Worm (Caenorhabditis elegans) whole organism, L4 larva: ENCODE results near the gene Y57G11C.1142.

Experiments used
- F10B5.3 ChIP-seq: sonication (generic microtip); optimal IDR thresholded peaks from 2 replicates; lab custom pipeline; 2016; ENCODE audit warnings: mild to moderate bottlenecking, missing genetic modification characterization, missing compliant biosample characterization
- R02D3.7 ChIP-seq: fragments of 150-350 bp; sonication (generic microtip); optimal IDR thresholded peaks from 3 replicates; lab custom pipeline; 2014; ENCODE audit warnings: missing biosample characterization, missing genetic modification characterization
- Y105C5A.15 ChIP-seq: fragments of 200-800 bp; sonication (Bioruptor generic); IDR thresholded peaks from 2 replicates; pipeline ENCODE4 v1.3.6; 2022; ENCODE audit warnings: missing genetic modification characterization, missing compliant biosample characterization
- Y48G9A.11 ChIP-seq: fragments of 200-800 bp; sonication (Bioruptor generic); IDR thresholded peaks from 2 replicates; pipeline ENCODE4 v1.3.6; 2022; ENCODE audit warnings: missing genetic modification reagents, missing genetic modification characterization, missing compliant biosample characterization
- aha-1 ChIP-seq: fragments of 150-350 bp; peaks from one replicate; lab custom pipeline; 2014; ENCODE audit warnings: missing biosample characterization, missing genetic modification characterization
- ceh-28 ChIP-seq: fragments of 150-350 bp; optimal IDR thresholded peaks from 2 replicates; lab custom pipeline; 2014; ENCODE audit warnings: missing biosample characterization, missing genetic modification reagents, missing genetic modification characterization
- ceh-82 ChIP-seq: sonication (generic microtip); optimal IDR thresholded peaks from 2 replicates; lab custom pipeline; 2017; ENCODE audit warnings: missing biosample characterization, missing genetic modification characterization
- cey-2 ChIP-seq: sonication (generic microtip); optimal IDR thresholded peaks from 3 replicates; lab custom pipeline; 2017; ENCODE audit warnings: missing genetic modification characterization, mild to moderate bottlenecking, missing compliant biosample characterization, antibody characterized with exemption, borderline replicate concordance; ENCODE audit not compliant: insufficient read depth
- ctbp-1 ChIP-seq: fragments of 200-800 bp; sonication (Bioruptor generic); IDR thresholded peaks from 2 replicates; pipeline ENCODE4 v1.3.6; 2022; ENCODE audit warnings: missing genetic modification reagents, missing genetic modification characterization, missing compliant biosample characterization
- daf-16 ChIP-seq, 3 experiments: sonication (generic microtip); optimal IDR thresholded peaks; 2 replicates each; lab custom pipeline; 2016 to 2017; ENCODE audit warnings: missing genetic modification characterization in 3 of 3, missing genetic modification reagents in 3 of 3, mild to moderate bottlenecking in 2 of 3, missing compliant biosample characterization in 2 of 3, missing biosample characterization in 1 of 3, moderate library complexity in 1 of 3
- daf-19 ChIP-seq: fragments of 200-800 bp; sonication (Bioruptor generic); conservative IDR thresholded peaks from 2 replicates; pipeline ENCODE4 v1.3.6; 2022; ENCODE audit warnings: missing genetic modification characterization, missing compliant biosample characterization
- duxl-1 ChIP-seq: sonication (generic microtip); optimal IDR thresholded peaks from 2 replicates; lab custom pipeline; 2016; ENCODE audit warnings: mild to moderate bottlenecking, missing genetic modification characterization, moderate library complexity, missing compliant biosample characterization; ENCODE audit not compliant: poor library complexity
- dve-1 ChIP-seq: sonication (generic microtip); optimal IDR thresholded peaks from 2 replicates; lab custom pipeline; 2017; ENCODE audit warnings: antibody characterized with exemption, mild to moderate bottlenecking, missing genetic modification characterization, missing compliant biosample characterization; ENCODE audit not compliant: insufficient read depth
- fos-1 ChIP-seq: fragments of 150-350 bp; optimal IDR thresholded peaks from 2 replicates; lab custom pipeline; 2014; ENCODE audit warnings: missing biosample characterization, missing genetic modification characterization
- hlh-30 ChIP-seq: sonication (generic microtip); optimal IDR thresholded peaks from 2 replicates; lab custom pipeline; 2017; ENCODE audit warnings: antibody characterized with exemption, mild to moderate bottlenecking, missing genetic modification characterization, missing compliant biosample characterization; ENCODE audit not compliant: insufficient read depth
- hmg-1.1 ChIP-seq: fragments of 200-800 bp; sonication (Bioruptor generic); IDR thresholded peaks from 2 replicates; pipeline ENCODE4 v1.3.6; 2022; ENCODE audit warnings: missing genetic modification reagents, missing genetic modification characterization, missing compliant biosample characterization
- lin-13 ChIP-seq: fragments of 150-350 bp; optimal IDR thresholded peaks from 2 replicates; lab custom pipeline; 2014; ENCODE audit warnings: missing biosample characterization, missing genetic modification reagents, missing genetic modification characterization
- lin-29 ChIP-seq: fragments of 200-800 bp; sonication (Bioruptor generic); IDR thresholded peaks from 2 replicates; pipeline ENCODE4 v1.3.6; 2022; ENCODE audit warnings: missing genetic modification reagents, missing genetic modification characterization, missing compliant biosample characterization
- lin-38 ChIP-seq: fragments of 200-800 bp; sonication (Bioruptor generic); IDR thresholded peaks from 2 replicates; pipeline ENCODE4 v1.3.6; 2022; ENCODE audit warnings: missing genetic modification reagents, missing genetic modification characterization, missing compliant biosample characterization
- lir-3 ChIP-seq: sonication (generic microtip); optimal IDR thresholded peaks from 2 replicates; lab custom pipeline; 2016; ENCODE audit warnings: mild to moderate bottlenecking, missing genetic modification characterization, missing compliant biosample characterization
- lsy-2 ChIP-seq, 2 experiments: fragments of 150-350 bp in 1 of 2; sonication (generic microtip) in 1 of 2; optimal IDR thresholded peaks; 2 replicates each; lab custom pipeline; 2014 to 2017; ENCODE audit warnings: missing biosample characterization in 2 of 2, missing genetic modification characterization in 2 of 2
- madf-5 ChIP-seq, 2 experiments: fragments of 200-800 bp; sonication (Bioruptor generic); IDR thresholded peaks; 2 replicates each; pipeline ENCODE4 v1.3.6; 2022; ENCODE audit warnings: missing compliant biosample characterization in 2 of 2, missing genetic modification characterization in 2 of 2
- mdl-1 ChIP-seq, 2 experiments: fragments of 150-350 bp in 1 of 2; sonication (generic microtip) in 1 of 2; optimal IDR thresholded peaks; 2 replicates each; lab custom pipeline; 2014 to 2017; ENCODE audit warnings: missing biosample characterization in 2 of 2, missing genetic modification characterization in 2 of 2
- mdt-29 ChIP-seq: fragments of 200-800 bp; sonication (Bioruptor generic); IDR thresholded peaks from 2 replicates; pipeline ENCODE4 v1.3.6; 2022; ENCODE audit warnings: missing genetic modification reagents, missing genetic modification characterization, missing compliant biosample characterization
- mep-1 ChIP-seq: fragments of 150-350 bp; sonication (generic microtip); optimal IDR thresholded peaks from 3 replicates; lab custom pipeline; 2014; ENCODE audit warnings: missing biosample characterization, missing genetic modification characterization
- mxl-2 ChIP-seq: fragments of 200-800 bp; sonication (Bioruptor generic); conservative IDR thresholded peaks from 2 replicates; pipeline ENCODE4 v1.3.6; 2022; ENCODE audit warnings: missing genetic modification reagents, missing genetic modification characterization, missing compliant biosample characterization
- nhr-10 ChIP-seq: fragments of 150-350 bp; optimal IDR thresholded peaks from 2 replicates; lab custom pipeline; 2014; ENCODE audit warnings: missing biosample characterization, missing genetic modification characterization
- nhr-102 ChIP-seq: sonication (generic microtip); optimal IDR thresholded peaks from 2 replicates; lab custom pipeline; 2016; ENCODE audit warnings: mild to moderate bottlenecking, missing genetic modification characterization, moderate library complexity, missing compliant biosample characterization
- nhr-237 ChIP-seq: sonication (generic microtip); optimal IDR thresholded peaks from 2 replicates; lab custom pipeline; 2017; ENCODE audit warnings: missing biosample characterization, missing genetic modification characterization
- nhr-25 ChIP-seq: sonication (generic microtip); optimal IDR thresholded peaks from 2 replicates; lab custom pipeline; 2017; ENCODE audit warnings: missing genetic modification characterization, mild to moderate bottlenecking, missing compliant biosample characterization, antibody characterized with exemption, moderate library complexity, borderline replicate concordance; ENCODE audit not compliant: insufficient read depth
- nhr-28 ChIP-seq: fragments of 150-350 bp; optimal IDR thresholded peaks from 2 replicates; lab custom pipeline; 2014; ENCODE audit warnings: missing biosample characterization, missing genetic modification characterization
- nhr-41 ChIP-seq: fragments of 200-800 bp; sonication (Bioruptor generic); IDR thresholded peaks from 2 replicates; pipeline ENCODE4 v1.3.6; 2022; ENCODE audit warnings: missing genetic modification reagents, missing genetic modification characterization, missing compliant biosample characterization
- nhr-48 ChIP-seq: sonication (generic microtip); optimal IDR thresholded peaks from 2 replicates; lab custom pipeline; 2016; ENCODE audit warnings: mild to moderate bottlenecking, missing genetic modification characterization, missing compliant biosample characterization
- php-3 ChIP-seq: fragments of 200-800 bp; sonication (Bioruptor generic); IDR thresholded peaks from 2 replicates; pipeline ENCODE4 v1.3.6; 2022; ENCODE audit warnings: missing genetic modification reagents, missing genetic modification characterization, missing compliant biosample characterization
- pqm-1 ChIP-seq: sonication (generic microtip); optimal IDR thresholded peaks from 2 replicates; lab custom pipeline; 2017; ENCODE audit warnings: missing biosample characterization, missing genetic modification characterization
- rbr-2 ChIP-seq: sonication (generic microtip); optimal IDR thresholded peaks from 2 replicates; lab custom pipeline; 2016; ENCODE audit warnings: missing genotype, missing genetic modification characterization, missing compliant biosample characterization
- snpc-1.2 ChIP-seq: fragments of 200-800 bp; sonication (Bioruptor generic); IDR thresholded peaks from 2 replicates; pipeline ENCODE4 v1.3.6; 2022; ENCODE audit warnings: missing genetic modification reagents, missing genetic modification characterization, missing compliant biosample characterization
- snpc-4 ChIP-seq: fragments of 150-350 bp; optimal IDR thresholded peaks from 2 replicates; lab custom pipeline; 2014; ENCODE audit warnings: missing biosample characterization, missing genetic modification characterization
- unc-130 ChIP-seq: sonication (generic microtip); optimal IDR thresholded peaks from 2 replicates; lab custom pipeline; 2016; ENCODE audit warnings: missing genetic modification reagents, missing genetic modification characterization, missing compliant biosample characterization
- unc-62 ChIP-seq, 3 experiments: fragments of 150-350 bp in 1 of 3; sonication (generic microtip); optimal IDR thresholded peaks in 2 of 3; peaks in 1 of 3; 1 replicate in 1 of 3; 2 replicates in 2 of 3; lab custom pipeline; 2014 to 2017; ENCODE audit warnings: missing biosample characterization in 3 of 3, missing genetic modification characterization in 3 of 3, missing genetic modification reagents in 3 of 3, missing genotype in 1 of 3
- zag-1 ChIP-seq: fragments of 150-350 bp; optimal IDR thresholded peaks from 2 replicates; lab custom pipeline; 2014; ENCODE audit warnings: missing biosample characterization, missing genetic modification characterization
- zfp-2 ChIP-seq: sonication (generic microtip); optimal IDR thresholded peaks from 2 replicates; lab custom pipeline; 2016; ENCODE audit warnings: mild to moderate bottlenecking, missing genetic modification characterization, missing compliant biosample characterization
- zip-2 ChIP-seq: fragments of 150-350 bp; optimal IDR thresholded peaks from 2 replicates; lab custom pipeline; 2014; ENCODE audit warnings: missing biosample characterization, missing genetic modification characterization
- ztf-7 ChIP-seq: fragments of 150-350 bp; optimal IDR thresholded peaks from 2 replicates; lab custom pipeline; 2014; ENCODE audit warnings: missing biosample characterization, missing genetic modification characterization

Y57G11C.1142 gene

ce11 chrIV:14833537-14833936, 31.1 kb downstream of the Y57G11C.1142 start:
- TF ChIP-seq daf-16 (GFP tag; optimal IDR thresholded peaks at IDR 0.05; lab: Kevin White, UChicago) (no peak), daf-16 (tag; optimal IDR thresholded peaks at IDR 0.05; lab: Kevin White, UChicago) (peak; percentile 28), dve-1 (tag; lab: Kevin White, UChicago) (peak; percentile 29), php-3 (0 out of 2 replicates have a peak, but pooled peaks have one; percentile 17), lin-38 (GFP tag; lab: Robert Waterston, UW) (no peak)
- TF ChIP-seq, all 104 proteins: peak for 3

ce11 chrIV:14836885-14837284, 34.5 kb downstream of the Y57G11C.1142 start, which contains the start of gene Y57G11C.22:
TSS of gene Y57G11C.22 (plus strand) at chrIV:14837211.
- peak; percentile 65 for TF ChIP-seq hmg-1.1 (GFP tag; lab: Robert Waterston, UW)
- TF ChIP-seq hlh-30 (tag; lab: Kevin White, UChicago) = peak; percentile 10
- peak in 1 of 2 experiments; percentile 47 for TF ChIP-seq lsy-2 (tag; optimal IDR thresholded peaks at IDR 0.05; lab: Kevin White, UChicago)
- no peak for TF ChIP-seq snpc-4 (tag; lab: Kevin White, UChicago)
- peak; percentile 83 for TF ChIP-seq aha-1 (tag; lab: Kevin White, UChicago)
- TF ChIP-seq daf-16 (GFP tag; optimal IDR thresholded peaks at IDR 0.05; lab: Kevin White, UChicago) = no peak
- peak; percentile 28 for TF ChIP-seq daf-16 (tag; optimal IDR thresholded peaks at IDR 0.05; lab: Kevin White, UChicago)
- TF ChIP-seq madf-5 (GFP tag; IDR thresholded peaks at IDR 0.05; lab: Robert Waterston, UW) = no peak
- TF ChIP-seq, all 104 proteins: peak for 5

- TF ChIP-seq lir-3 (tag; lab: Kevin White, UChicago) = peak; percentile 84
- TF ChIP-seq nhr-10 = no peak
- TF ChIP-seq ctbp-1 = peak; percentile 91
- TF ChIP-seq daf-19 (GFP tag; lab: Robert Waterston, UW) = peak; percentile 90
- no peak for TF ChIP-seq fos-1 (tag; lab: Kevin White, UChicago)
- TF ChIP-seq unc-130 (GFP tag; lab: Kevin White, UChicago) = peak; percentile 20
- peak; percentile 72 for TF ChIP-seq cey-2 (tag; lab: Kevin White, UChicago)
- TF ChIP-seq Y48G9A.11 (GFP tag; lab: Robert Waterston, UW) = no peak
- TF ChIP-seq lin-13 (GFP tag; lab: Kevin White, UChicago) = peak; percentile 80
- peak; percentile 20 for TF ChIP-seq nhr-237 (tag; lab: Kevin White, UChicago)
- TF ChIP-seq rbr-2 (tag; lab: Kevin White, UChicago) = peak; percentile 85
- peak; percentile 87 for TF ChIP-seq dve-1 (tag; lab: Kevin White, UChicago)
- TF ChIP-seq mdt-29 (GFP tag; lab: Robert Waterston, UW) = peak; percentile 80; the same call in 1 of the 2 replicates
- TF ChIP-seq ceh-82 = no peak
- no peak for TF ChIP-seq R02D3.7 (tag; lab: Kevin White, UChicago)
- TF ChIP-seq zfp-2 = peak; percentile 34
- peak; percentile 68 for TF ChIP-seq hlh-30 (tag; lab: Kevin White, UChicago)
- peak; percentile 42 for TF ChIP-seq nhr-28 (tag; lab: Kevin White, UChicago)
- no peak for TF ChIP-seq mdl-1 (tag; optimal IDR thresholded peaks at IDR 0.05; lab: Kevin White, UChicago)
- TF ChIP-seq nhr-41 = no peak
- TF ChIP-seq daf-16 (GFP tag; optimal IDR thresholded peaks at IDR 0.05; lab: Kevin White, UChicago) = peak; percentile 64 to 82
- peak; percentile 52 for TF ChIP-seq daf-16 (tag; optimal IDR thresholded peaks at IDR 0.05; lab: Kevin White, UChicago)
- TF ChIP-seq lin-29 (GFP tag; lab: Robert Waterston, UW) = peak; percentile 68
- TF ChIP-seq pqm-1 (tag; lab: Kevin White, UChicago) = no peak
- TF ChIP-seq ztf-7 (tag; lab: Kevin White, UChicago) = peak; percentile 93
- TF ChIP-seq mep-1 = peak; percentile 92
- TF ChIP-seq F10B5.3 (tag; lab: Kevin White, UChicago) = peak; percentile 6
- peak; percentile 93 for TF ChIP-seq duxl-1
- TF ChIP-seq php-3 = peak; percentile 87
- peak; percentile 21 for TF ChIP-seq ceh-28 (tag; lab: Kevin White, UChicago)
- peak; percentile 99 for TF ChIP-seq snpc-1.2 (GFP tag; lab: Robert Waterston, UW)
- TF ChIP-seq unc-62 (GFP tag; optimal IDR thresholded peaks at IDR 0.05 in 1 of 2; lab: Kevin White, UChicago) = no peak
- TF ChIP-seq unc-62 (tag; optimal IDR thresholded peaks at IDR 0.05; lab: Kevin White, UChicago) = no peak
- TF ChIP-seq zip-2 (tag; lab: Kevin White, UChicago) = peak; percentile 53
- TF ChIP-seq nhr-48 (tag; lab: Kevin White, UChicago) = peak; percentile 64
- peak; percentile 89 for TF ChIP-seq nhr-102 (tag; lab: Kevin White, UChicago)
- peak; percentile 90 for TF ChIP-seq Y105C5A.15 (GFP tag; lab: Robert Waterston, UW)
- TF ChIP-seq zag-1 (tag; lab: Kevin White, UChicago) = peak; percentile 36
- TF ChIP-seq nhr-25 (tag; lab: Kevin White, UChicago) = peak; percentile 90
- TF ChIP-seq mxl-2 (GFP tag; lab: Robert Waterston, UW) = no peak
Observed at ce11 chrIV:14838095-14838494, 35.7 kb downstream of the Y57G11C.1142 start.
